Fruit fly (Drosophila melanogaster): ENCODE results near the gene Exo84.

The Exo84 gene

DNA sequence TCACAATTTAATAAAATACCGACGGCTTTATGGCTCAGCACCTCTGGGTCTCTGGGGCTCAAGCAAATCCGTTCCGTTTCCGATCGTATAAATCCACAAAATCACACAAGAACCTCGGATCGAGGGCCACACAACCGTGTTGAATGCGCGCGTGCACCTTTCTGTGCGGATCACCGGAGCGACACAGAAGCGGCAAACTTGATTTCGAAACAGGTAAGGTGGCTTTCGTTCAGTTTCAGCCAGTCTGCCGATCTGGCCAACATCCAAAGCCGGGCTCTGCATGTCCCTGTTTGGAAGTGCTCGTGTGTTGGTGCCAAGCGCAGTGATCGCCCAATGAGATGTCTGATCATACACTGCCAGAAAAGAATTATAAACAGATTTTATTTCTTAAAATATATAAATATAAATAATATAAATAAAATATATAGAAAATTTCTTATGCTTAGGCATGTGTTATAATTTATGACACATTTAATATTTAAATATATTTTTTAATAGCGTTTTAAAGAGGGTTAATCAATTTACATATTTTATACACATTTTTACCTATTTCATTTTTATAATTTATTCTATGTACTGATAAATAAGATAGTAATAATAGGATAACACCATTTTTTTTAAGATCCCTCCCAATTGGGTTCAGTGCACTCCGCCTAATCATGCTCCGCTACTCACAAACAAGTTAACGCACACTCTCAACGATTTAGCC lies 46.6 kb upstream of the Exo84 start, which contains the start of gene dysf (continued):
- peak; percentile 35 for TF ChIP-seq CG8281 (tag; optimal IDR thresholded peaks at IDR 0.05)
- peak; percentile 80 for TF ChIP-seq CG7556 (GFP tag; optimal IDR thresholded peaks at IDR 0.05)
- peak; percentile 56 for TF ChIP-seq CG32532 (GFP tag; IDR thresholded peaks at IDR 0.05)
- no peak for TF ChIP-seq kay (GFP tag; optimal IDR thresholded peaks at IDR 0.05)
- TF ChIP-seq crol (GFP tag; IDR thresholded peaks at IDR 0.05): no peak
- TF ChIP-seq usp (GFP tag; optimal IDR thresholded peaks at IDR 0.05): no peak
- peak; percentile 25 for TF ChIP-seq caup (GFP tag; optimal IDR thresholded peaks at IDR 0.05; ENCODE audit: severe bottlenecking)
- TF ChIP-seq CoRest (tag; optimal IDR thresholded peaks at IDR 0.05): peak; percentile 89
- no peak for TF ChIP-seq CG31365 (tag; optimal IDR thresholded peaks at IDR 0.05)
- no peak for TF ChIP-seq CG11456 (GFP tag; IDR thresholded peaks at IDR 0.05)
- TF ChIP-seq crp (GFP tag; optimal IDR thresholded peaks at IDR 0.05): no peak
- TF ChIP-seq CG17568 (GFP tag; optimal IDR thresholded peaks at IDR 0.05): no peak
- TF ChIP-seq CG12942 (GFP tag; optimal IDR thresholded peaks at IDR 0.05): peak; percentile 40
- peak; percentile 45 for TF ChIP-seq Hmr (GFP tag; optimal IDR thresholded peaks at IDR 0.05)
- peak; percentile 23; the same call in 1 of the 2 replicates for TF ChIP-seq sisA (GFP tag; IDR thresholded peaks at IDR 0.05)
- TF ChIP-seq Sox102F (GFP tag; optimal IDR thresholded peaks at IDR 0.05): peak; percentile 61
- no peak for TF ChIP-seq B-H1 (GFP tag; IDR thresholded peaks at IDR 0.05)
- peak; percentile 77 for TF ChIP-seq zen (tag; optimal IDR thresholded peaks at IDR 0.05)
- TF ChIP-seq exex (tag; optimal IDR thresholded peaks at IDR 0.05): no peak
- TF ChIP-seq p53 (GFP tag; optimal IDR thresholded peaks at IDR 0.05): no peak
- peak; percentile 3 for TF ChIP-seq CG10462 (GFP tag; optimal IDR thresholded peaks at IDR 0.05)
- TF ChIP-seq CG12299 (tag; optimal IDR thresholded peaks at IDR 0.05): no peak
- no peak for TF ChIP-seq Taf1 (GFP tag; IDR thresholded peaks at IDR 0.05)
- TF ChIP-seq E2f1 (GFP tag; IDR thresholded peaks at IDR 0.05): 0 out of 2 replicates have a peak, but pooled peaks have one; percentile 43
- no peak for TF ChIP-seq CG7745 (tag; optimal IDR thresholded peaks at IDR 0.05)
- TF ChIP-seq CG11696 (GFP tag; IDR thresholded peaks at IDR 0.05): no peak
- TF ChIP-seq TFAM (GFP tag; optimal IDR thresholded peaks at IDR 0.05): no peak
- TF ChIP-seq CG5245 (GFP tag; optimal IDR thresholded peaks at IDR 0.05): peak; percentile 28
- TF ChIP-seq CG12391 (tag; optimal IDR thresholded peaks at IDR 0.05): peak; percentile 77
- TF ChIP-seq zf30C (GFP tag; optimal IDR thresholded peaks at IDR 0.05): peak; percentile 84
- no peak for TF ChIP-seq Hr39 (optimal IDR thresholded peaks at IDR 0.05)
- TF ChIP-seq CG10147 (GFP tag; optimal IDR thresholded peaks at IDR 0.05): peak; percentile 46
- no peak for TF ChIP-seq CrebB (tag; optimal IDR thresholded peaks at IDR 0.05)
- TF ChIP-seq CG18764 (GFP tag; optimal IDR thresholded peaks at IDR 0.05): peak; percentile 17
- no peak for TF ChIP-seq Dip3 (GFP tag; optimal IDR thresholded peaks at IDR 0.05)
- no peak for TF ChIP-seq gcm2 (GFP tag; optimal IDR thresholded peaks at IDR 0.05)
- no peak for TF ChIP-seq Rx (GFP tag; IDR thresholded peaks at IDR 0.05)
- TF ChIP-seq CG18011 (GFP tag; optimal IDR thresholded peaks at IDR 0.05): no peak
- peak; percentile 50; the same call in 1 of the 2 replicates for TF ChIP-seq CG4404 (GFP tag; IDR thresholded peaks at IDR 0.05)
- TF ChIP-seq cato (GFP tag; optimal IDR thresholded peaks at IDR 0.05; ENCODE audit: borderline replicate concordance): peak; percentile 13
- no peak for TF ChIP-seq CG3065 (GFP tag; optimal IDR thresholded peaks at IDR 0.05)
- no peak for TF ChIP-seq gsb (GFP tag; IDR thresholded peaks at IDR 0.05)
- TF ChIP-seq grau (tag; optimal IDR thresholded peaks at IDR 0.05): peak; percentile 83
- peak; percentile 9 for TF ChIP-seq Sry-β (GFP tag; optimal IDR thresholded peaks at IDR 0.05)
- TF ChIP-seq sens-2 (GFP tag; IDR thresholded peaks at IDR 0.05): no peak
- TF ChIP-seq cwo (GFP tag; optimal IDR thresholded peaks at IDR 0.05): peak; percentile 10
- peak; percentile 11; the same call in 1 of the 2 replicates for TF ChIP-seq CG32772 (GFP tag; IDR thresholded peaks at IDR 0.05)
- no peak for TF ChIP-seq hb (GFP tag; IDR thresholded peaks at IDR 0.05; ENCODE audit: partially characterized antibody)
- TF ChIP-seq Fer3 (tag; optimal IDR thresholded peaks at IDR 0.05): no peak
- TF ChIP-seq CG12071 (GFP tag; optimal IDR thresholded peaks at IDR 0.05): no peak

All from whole organism, embryonic.